Comparison of ENCODE assay signal across 1 fruit fly cellular context in the genomic region with DNA sequence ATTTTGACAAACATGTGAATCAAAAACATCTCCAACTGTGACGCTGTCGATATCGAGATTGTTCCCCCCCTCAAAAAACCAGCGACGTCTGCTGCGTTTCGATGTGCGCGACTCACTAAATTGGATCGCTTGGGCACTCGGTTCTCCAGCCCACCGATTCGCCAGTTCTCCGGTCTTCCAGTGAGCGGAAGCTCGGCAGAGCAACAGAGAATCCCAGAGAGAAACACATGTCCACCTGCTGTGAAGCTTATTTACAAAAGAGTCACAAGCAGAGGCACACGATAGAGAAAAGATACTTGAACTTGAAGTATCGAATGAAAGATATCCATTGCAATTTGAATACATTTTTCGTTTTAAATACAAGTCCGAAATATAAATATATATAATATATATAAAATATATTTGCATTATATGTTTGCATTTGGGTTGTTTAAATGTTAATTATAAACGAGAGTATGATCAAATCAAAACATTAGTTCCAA.
A peak's percentile ranks its signal among the peaks of the same experiment; 100 is the strongest.
TF ChIP-seq lines count a peak whose summit lies in the region.

No protein-coding gene starts in this region.

TF ChIP-seq in whole organism, embryonic, 481 proteins besides CTCF, POLR2A, EP300 and RAD21 (continued from another document and continues in another):
- TF ChIP-seq CG10209 (GFP tag; optimal IDR thresholded peaks at IDR 0.05; lab: Kevin White, UChicago), result peak; percentile 21
- no peak for TF ChIP-seq jumu (GFP tag; optimal IDR thresholded peaks at IDR 0.05; lab: Kevin White, UChicago)
- no peak for TF ChIP-seq Sox100B (GFP tag; optimal IDR thresholded peaks at IDR 0.05; lab: Kevin White, UChicago)
- TF ChIP-seq trh (GFP tag; optimal IDR thresholded peaks at IDR 0.05; lab: Kevin White, UChicago), result no peak
- TF ChIP-seq CG10321 (GFP tag; IDR thresholded peaks at IDR 0.05; lab: Robert Waterston, UW), result no peak
- no peak for TF ChIP-seq CG1832 (GFP tag; optimal IDR thresholded peaks at IDR 0.05; lab: Kevin White, UChicago)
- TF ChIP-seq wek (GFP tag; optimal IDR thresholded peaks at IDR 0.05; lab: Kevin White, UChicago), result no peak
- peak; percentile 32 for TF ChIP-seq CG7987 (GFP tag; optimal IDR thresholded peaks at IDR 0.05; lab: Kevin White, UChicago)
- TF ChIP-seq stwl (tag; optimal IDR thresholded peaks at IDR 0.05; lab: Kevin White, UChicago), result no peak
- TF ChIP-seq Blimp-1 (GFP tag; optimal IDR thresholded peaks at IDR 0.05; lab: Kevin White, UChicago), result peak; percentile 3
- TF ChIP-seq CG18599 (GFP tag; optimal IDR thresholded peaks at IDR 0.05; lab: Kevin White, UChicago), result peak; percentile 43
- peak; percentile 50; the same call in 1 of the 3 replicates for TF ChIP-seq Dbx (GFP tag; IDR thresholded peaks at IDR 0.05; lab: Robert Waterston, UW)
- peak; percentile 14 for TF ChIP-seq PHDP (tag; optimal IDR thresholded peaks at IDR 0.05; lab: Kevin White, UChicago)
- TF ChIP-seq Ptx1 (GFP tag; IDR thresholded peaks at IDR 0.05; lab: Robert Waterston, UW), result no peak
- TF ChIP-seq CG10267 (tag; optimal IDR thresholded peaks at IDR 0.05; lab: Kevin White, UChicago), result peak; percentile 3
- TF ChIP-seq unpg (GFP tag; optimal IDR thresholded peaks at IDR 0.05; lab: Kevin White, UChicago), result no peak
- 0 out of 3 replicates have a peak, but pooled peaks have one; percentile 24 for TF ChIP-seq CG17361 (GFP tag; IDR thresholded peaks at IDR 0.05; lab: Robert Waterston, UW)
- TF ChIP-seq CHES-1-like (GFP tag; optimal IDR thresholded peaks at IDR 0.05; lab: Kevin White, UChicago), result no peak
- no peak for TF ChIP-seq Dll (GFP tag; IDR thresholded peaks at IDR 0.05; lab: Robert Waterston, UW; ENCODE audit: partially characterized antibody)
- TF ChIP-seq CG2129 (GFP tag; IDR thresholded peaks at IDR 0.05; lab: Robert Waterston, UW; ENCODE audit: partially characterized antibody), result no peak
- no peak for TF ChIP-seq Nf-YC (tag; optimal IDR thresholded peaks at IDR 0.05; lab: Kevin White, UChicago)
- no peak for TF ChIP-seq pan (optimal IDR thresholded peaks at IDR 0.05; lab: Kevin White, UChicago)
- peak in 1 of 2 experiments; percentile 14 for TF ChIP-seq pan (GFP tag; optimal IDR thresholded peaks at IDR 0.05 in 1 of 2, IDR thresholded peaks at IDR 0.05 in 1 of 2)
- no peak for TF ChIP-seq slp2 (GFP tag; optimal IDR thresholded peaks at IDR 0.05; lab: Kevin White, UChicago)
- peak in 1 of 2 experiments; percentile 45 for TF ChIP-seq Hr51 (GFP tag; optimal IDR thresholded peaks at IDR 0.05; lab: Kevin White, UChicago)
- no peak for TF ChIP-seq oc (tag; optimal IDR thresholded peaks at IDR 0.05; lab: Kevin White, UChicago)
- peak; percentile 20 for TF ChIP-seq cwo (GFP tag; optimal IDR thresholded peaks at IDR 0.05; lab: Kevin White, UChicago)
- TF ChIP-seq CG2116 (GFP tag; optimal IDR thresholded peaks at IDR 0.05; lab: Kevin White, UChicago), result no peak
- no peak for TF ChIP-seq CG30403 (GFP tag; optimal IDR thresholded peaks at IDR 0.05; lab: Kevin White, UChicago)
- no peak for TF ChIP-seq pum (GFP tag; optimal IDR thresholded peaks at IDR 0.05; lab: Kevin White, UChicago)
- TF ChIP-seq CG18262 (tag; optimal IDR thresholded peaks at IDR 0.05; lab: Kevin White, UChicago), result peak; percentile 15
- peak; percentile 55 for TF ChIP-seq BtbVII (GFP tag; optimal IDR thresholded peaks at IDR 0.05; lab: Kevin White, UChicago)
- no peak for TF ChIP-seq dpn (GFP tag; optimal IDR thresholded peaks at IDR 0.05; lab: Kevin White, UChicago)
- TF ChIP-seq CG12071 (GFP tag; optimal IDR thresholded peaks at IDR 0.05; lab: Kevin White, UChicago), result peak; percentile 26
- TF ChIP-seq CG11456 (GFP tag; IDR thresholded peaks at IDR 0.05; lab: Robert Waterston, UW), result 0 out of 3 replicates have a peak, but pooled peaks have one; percentile 7
- no peak for TF ChIP-seq CG11696 (GFP tag; IDR thresholded peaks at IDR 0.05; lab: Robert Waterston, UW)
- TF ChIP-seq jing (GFP tag; optimal IDR thresholded peaks at IDR 0.05; lab: Kevin White, UChicago), result no peak
- TF ChIP-seq Tbp (GFP tag; optimal IDR thresholded peaks at IDR 0.05; lab: Kevin White, UChicago), result no peak
- no peak for TF ChIP-seq CG16813 (GFP tag; IDR thresholded peaks at IDR 0.05; lab: Robert Waterston, UW; ENCODE audit: partially characterized antibody)
- 0 out of 3 replicates have a peak, but pooled peaks have one; percentile 51 for TF ChIP-seq z (GFP tag; IDR thresholded peaks at IDR 0.05; lab: Robert Waterston, UW)
- TF ChIP-seq bsh (GFP tag; optimal IDR thresholded peaks at IDR 0.05; lab: Kevin White, UChicago), result no peak
- TF ChIP-seq CG3281 (GFP tag; optimal IDR thresholded peaks at IDR 0.05; lab: Kevin White, UChicago), result peak; percentile 32
- no peak for TF ChIP-seq Pdp1 (GFP tag; optimal IDR thresholded peaks at IDR 0.05; lab: Kevin White, UChicago)
- peak; percentile 29 for TF ChIP-seq CG12391 (tag; optimal IDR thresholded peaks at IDR 0.05; lab: Kevin White, UChicago)
- TF ChIP-seq ems (GFP tag; optimal IDR thresholded peaks at IDR 0.05; lab: Kevin White, UChicago), result no peak
- TF ChIP-seq Myb (GFP tag; optimal IDR thresholded peaks at IDR 0.05; lab: Kevin White, UChicago), result no peak
- TF ChIP-seq ftz-f1 (GFP tag; optimal IDR thresholded peaks at IDR 0.05; lab: Kevin White, UChicago), result no peak
- no peak for TF ChIP-seq ERR (GFP tag; optimal IDR thresholded peaks at IDR 0.05; lab: Kevin White, UChicago)
- TF ChIP-seq CG34376 (GFP tag; optimal IDR thresholded peaks at IDR 0.05; lab: Kevin White, UChicago), result peak; percentile 6
- TF ChIP-seq Sox102F (GFP tag; optimal IDR thresholded peaks at IDR 0.05; lab: Kevin White, UChicago), result no peak
- TF ChIP-seq Eip74EF (GFP tag; optimal IDR thresholded peaks at IDR 0.05; lab: Kevin White, UChicago), result peak in 1 of 2 experiments; percentile 1
- TF ChIP-seq so (GFP tag; IDR thresholded peaks at IDR 0.05; lab: Robert Waterston, UW), result peak; percentile 62; the same call in 2 of the 3 replicates
- TF ChIP-seq CG6813 (GFP tag; optimal IDR thresholded peaks at IDR 0.05; lab: Kevin White, UChicago), result peak; percentile 46
- TF ChIP-seq wor (GFP tag; IDR thresholded peaks at IDR 0.05; lab: Robert Waterston, UW), result no peak
- 0 out of 2 replicates have a peak, but pooled peaks have one; percentile 4 for TF ChIP-seq slbo (GFP tag; IDR thresholded peaks at IDR 0.05; lab: Robert Waterston, UW)
- no peak for TF ChIP-seq dmrt11E (tag; optimal IDR thresholded peaks at IDR 0.05; lab: Kevin White, UChicago)
- peak; percentile 26 for TF ChIP-seq CG2120 (GFP tag; optimal IDR thresholded peaks at IDR 0.05; lab: Kevin White, UChicago)
- peak; percentile 8 for TF ChIP-seq dmrt99B (tag; optimal IDR thresholded peaks at IDR 0.05; lab: Kevin White, UChicago)
- TF ChIP-seq CG13775 (GFP tag; optimal IDR thresholded peaks at IDR 0.05; lab: Kevin White, UChicago), result no peak
- no peak for TF ChIP-seq CG8290 (GFP tag; optimal IDR thresholded peaks at IDR 0.05; lab: Kevin White, UChicago)
- peak in 1 of 2 experiments; percentile 29 for TF ChIP-seq CG8290 (tag; optimal IDR thresholded peaks at IDR 0.05; lab: Kevin White, UChicago)
- peak; percentile 26 for TF ChIP-seq Hmr (GFP tag; optimal IDR thresholded peaks at IDR 0.05; lab: Kevin White, UChicago)
- TF ChIP-seq gem (tag; optimal IDR thresholded peaks at IDR 0.05; lab: Kevin White, UChicago), result peak; percentile 52
- no peak for TF ChIP-seq al (GFP tag; IDR thresholded peaks at IDR 0.05; lab: Robert Waterston, UW)
- no peak for TF ChIP-seq CG7963 (GFP tag; IDR thresholded peaks at IDR 0.05; lab: Robert Waterston, UW; ENCODE audit: partially characterized antibody)
- no peak for TF ChIP-seq Sry-β (GFP tag; optimal IDR thresholded peaks at IDR 0.05; lab: Kevin White, UChicago)
- peak; percentile 29; the same call in 1 of the 2 replicates for TF ChIP-seq E2f2 (GFP tag; IDR thresholded peaks at IDR 0.05; lab: Robert Waterston, UW)
- no peak for TF ChIP-seq CG2199 (GFP tag; IDR thresholded peaks at IDR 0.05; lab: Robert Waterston, UW)
- TF ChIP-seq CG34224 (GFP tag; IDR thresholded peaks at IDR 0.05; lab: Robert Waterston, UW; ENCODE audit: partially characterized antibody), result peak; percentile 40; the same call in 1 of the 3 replicates
- peak; percentile 30 for TF ChIP-seq B-H2 (GFP tag; optimal IDR thresholded peaks at IDR 0.05; lab: Kevin White, UChicago)
- TF ChIP-seq nmo (GFP tag; optimal IDR thresholded peaks at IDR 0.05; lab: Kevin White, UChicago), result no peak
- TF ChIP-seq Deaf1 (tag; optimal IDR thresholded peaks at IDR 0.05; lab: Kevin White, UChicago), result peak; percentile 59
- TF ChIP-seq chif (GFP tag; optimal IDR thresholded peaks at IDR 0.05; lab: Kevin White, UChicago), result no peak
- no peak for TF ChIP-seq ttk (GFP tag; IDR thresholded peaks at IDR 0.05; lab: Robert Waterston, UW)
- peak; percentile 29 for TF ChIP-seq Atf6 (GFP tag; IDR thresholded peaks at IDR 0.05; lab: Robert Waterston, UW)
- TF ChIP-seq CG12659 (GFP tag; optimal IDR thresholded peaks at IDR 0.05; lab: Kevin White, UChicago), result peak; percentile 2
- peak; percentile 42 for TF ChIP-seq CG7556 (GFP tag; optimal IDR thresholded peaks at IDR 0.05; lab: Kevin White, UChicago)
- TF ChIP-seq Bdp1 (GFP tag; optimal IDR thresholded peaks at IDR 0.05; lab: Kevin White, UChicago), result no peak
- peak; percentile 30 for TF ChIP-seq CoRest (tag; optimal IDR thresholded peaks at IDR 0.05; lab: Kevin White, UChicago)
- TF ChIP-seq CG8924 (tag; optimal IDR thresholded peaks at IDR 0.05; lab: Kevin White, UChicago), result peak; percentile 20
- TF ChIP-seq C15 (GFP tag; IDR thresholded peaks at IDR 0.05; lab: Robert Waterston, UW), result no peak
- TF ChIP-seq CG17385 (GFP tag; optimal IDR thresholded peaks at IDR 0.05; lab: Kevin White, UChicago), result peak; percentile 39
- TF ChIP-seq CG15269 (tag; optimal IDR thresholded peaks at IDR 0.05; lab: Kevin White, UChicago), result peak; percentile 63
- TF ChIP-seq pros (GFP tag; optimal IDR thresholded peaks at IDR 0.05; lab: Kevin White, UChicago), result no peak
- peak; percentile 68 for TF ChIP-seq Jarid2 (GFP tag; optimal IDR thresholded peaks at IDR 0.05; lab: Kevin White, UChicago)
- no peak for TF ChIP-seq HLH4C (GFP tag; IDR thresholded peaks at IDR 0.05; lab: Robert Waterston, UW; ENCODE audit: partially characterized antibody)
- peak; percentile 41; the same call in 1 of the 2 replicates for TF ChIP-seq NFAT (GFP tag; IDR thresholded peaks at IDR 0.05; lab: Robert Waterston, UW)
- TF ChIP-seq chinmo (GFP tag; IDR thresholded peaks at IDR 0.05; lab: Robert Waterston, UW; ENCODE audit: partially characterized antibody), result peak; percentile 70; the same call in 1 of the 4 replicates
- no peak for TF ChIP-seq ssp (GFP tag; IDR thresholded peaks at IDR 0.05; lab: Robert Waterston, UW)
- TF ChIP-seq tap (tag; optimal IDR thresholded peaks at IDR 0.05; lab: Kevin White, UChicago), result no peak
- TF ChIP-seq gfzf (GFP tag; optimal IDR thresholded peaks at IDR 0.05; lab: Kevin White, UChicago), result no peak
- peak; percentile 27 for TF ChIP-seq Fer1 (GFP tag; optimal IDR thresholded peaks at IDR 0.05; lab: Kevin White, UChicago)
- TF ChIP-seq Ravus (GFP tag; IDR thresholded peaks at IDR 0.05; lab: Robert Waterston, UW), result no peak
- peak; percentile 9 for TF ChIP-seq nau (GFP tag; optimal IDR thresholded peaks at IDR 0.05; lab: Kevin White, UChicago)
- peak; percentile 46 for TF ChIP-seq lab (GFP tag; optimal IDR thresholded peaks at IDR 0.05; lab: Kevin White, UChicago)
- peak; percentile 52 for TF ChIP-seq CG7839 (tag; optimal IDR thresholded peaks at IDR 0.05; lab: Kevin White, UChicago)
- TF ChIP-seq sob (GFP tag; IDR thresholded peaks at IDR 0.05; lab: Robert Waterston, UW), result peak; percentile 22; the same call in 1 of the 2 replicates
- no peak for TF ChIP-seq Max (GFP tag; optimal IDR thresholded peaks at IDR 0.05; lab: Kevin White, UChicago)
- TF ChIP-seq NK7.1 (GFP tag; optimal IDR thresholded peaks at IDR 0.05; lab: Kevin White, UChicago), result no peak
- TF ChIP-seq usp (GFP tag; optimal IDR thresholded peaks at IDR 0.05; lab: Kevin White, UChicago), result no peak
- peak; percentile 49 to 69 for TF ChIP-seq Trl (optimal IDR thresholded peaks at IDR 0.05; lab: Kevin White, UChicago)
- no peak for TF ChIP-seq Trl (GFP tag; optimal IDR thresholded peaks at IDR 0.05; lab: Kevin White, UChicago)
- TF ChIP-seq Mes4 (GFP tag; optimal IDR thresholded peaks at IDR 0.05; lab: Kevin White, UChicago), result no peak
- TF ChIP-seq Hsf (GFP tag; optimal IDR thresholded peaks at IDR 0.05; lab: Kevin White, UChicago), result no peak
- no peak for TF ChIP-seq CG33213 (GFP tag; optimal IDR thresholded peaks at IDR 0.05; lab: Kevin White, UChicago)
- TF ChIP-seq Camta (GFP tag; optimal IDR thresholded peaks at IDR 0.05; lab: Kevin White, UChicago), result no peak
- TF ChIP-seq CG15514 (GFP tag; optimal IDR thresholded peaks at IDR 0.05; lab: Kevin White, UChicago), result peak; percentile 30
- no peak for TF ChIP-seq CG1529 (GFP tag; optimal IDR thresholded peaks at IDR 0.05; lab: Kevin White, UChicago)
- peak; percentile 5 for TF ChIP-seq CrebB (tag; optimal IDR thresholded peaks at IDR 0.05; lab: Kevin White, UChicago)
- TF ChIP-seq nerfin-2 (GFP tag; IDR thresholded peaks at IDR 0.05; lab: Robert Waterston, UW; ENCODE audit: partially characterized antibody), result no peak
- TF ChIP-seq CG6654 (GFP tag; optimal IDR thresholded peaks at IDR 0.05; lab: Kevin White, UChicago), result no peak
- TF ChIP-seq crp (GFP tag; optimal IDR thresholded peaks at IDR 0.05; lab: Kevin White, UChicago), result no peak
- TF ChIP-seq CG6175 (GFP tag; IDR thresholded peaks at IDR 0.05; lab: Robert Waterston, UW), result no peak
- peak; percentile 38 for TF ChIP-seq scrt (GFP tag; optimal IDR thresholded peaks at IDR 0.05; lab: Kevin White, UChicago)
- no peak for TF ChIP-seq sqz (GFP tag; optimal IDR thresholded peaks at IDR 0.05; lab: Kevin White, UChicago)
- peak; percentile 3; the same call in 1 of the 2 replicates for TF ChIP-seq CG9932 (GFP tag; IDR thresholded peaks at IDR 0.05; lab: Robert Waterston, UW)
- TF ChIP-seq ac (GFP tag; optimal IDR thresholded peaks at IDR 0.05; lab: Kevin White, UChicago), result no peak
- peak; percentile 26 for TF ChIP-seq CG3163 (GFP tag; optimal IDR thresholded peaks at IDR 0.05; lab: Kevin White, UChicago)
- TF ChIP-seq MTF-1 (GFP tag; optimal IDR thresholded peaks at IDR 0.05; lab: Kevin White, UChicago; ENCODE audit: borderline replicate concordance), result peak; percentile 28
- TF ChIP-seq Dek (tag; optimal IDR thresholded peaks at IDR 0.05; lab: Kevin White, UChicago), result peak; percentile 11
- TF ChIP-seq dm (GFP tag; optimal IDR thresholded peaks at IDR 0.05; lab: Kevin White, UChicago), result no peak
- no peak for TF ChIP-seq Ets65A (GFP tag; lab: Kevin White, UChicago)
- TF ChIP-seq amos (GFP tag; IDR thresholded peaks at IDR 0.05; lab: Robert Waterston, UW; ENCODE audit: partially characterized antibody), result peak; percentile 32; the same call in 1 of the 2 replicates
- no peak for TF ChIP-seq grn (GFP tag; optimal IDR thresholded peaks at IDR 0.05; lab: Kevin White, UChicago)
- TF ChIP-seq Neu2 (GFP tag; optimal IDR thresholded peaks at IDR 0.05; lab: Kevin White, UChicago; ENCODE audit: borderline replicate concordance), result no peak
